Worm (Caenorhabditis elegans): Measurements from ENCODE around the gene F16B4.4.
"Not testable (repeated sequence)": the region's sequence is repeated elsewhere in the genome, so short reads cannot be mapped to it uniquely, and the experiment has no call there.

DNA sequence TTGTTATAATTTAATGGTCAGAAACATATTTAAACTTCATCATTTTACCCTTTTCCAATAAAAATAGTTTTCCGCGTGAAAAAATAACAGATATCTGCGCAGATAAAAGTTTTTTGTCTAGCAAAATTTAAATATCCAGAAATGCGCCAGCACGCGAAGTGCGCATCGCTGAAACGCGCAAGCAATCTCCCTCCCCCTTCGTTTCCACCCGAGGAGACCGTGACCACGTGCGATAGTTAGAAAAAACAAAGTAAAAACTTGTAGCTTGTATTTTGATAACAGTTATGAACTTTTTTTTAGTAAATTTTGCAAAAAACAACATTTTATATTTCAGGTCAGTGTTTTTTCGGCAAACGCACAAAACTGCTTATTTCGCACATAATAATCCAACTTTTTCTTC is 5.3 kb downstream of the F16B4.4 start:
- TF ChIP-seq aly-2 (tag; optimal IDR thresholded peaks at IDR 0.05); ceh-82 (tag; optimal IDR thresholded peaks at IDR 0.05); php-3 (GFP tag; IDR thresholded peaks at IDR 0.05); T26A8.4 (GFP tag; IDR thresholded peaks at IDR 0.05); unc-62 (GFP tag; optimal IDR thresholded peaks at IDR 0.05 in 1 of 2); unc-62 (tag; optimal IDR thresholded peaks at IDR 0.05); nhr-25 (tag; optimal IDR thresholded peaks at IDR 0.05; ENCODE audit: borderline replicate concordance, insufficient read depth); tag-97 (GFP tag; IDR thresholded peaks at IDR 0.05); lin-15B (tag; optimal IDR thresholded peaks at IDR 0.05); skn-1 (tag; optimal IDR thresholded peaks at IDR 0.05); fkh-10 (GFP tag; optimal IDR thresholded peaks at IDR 0.05); lim-7 (GFP tag; IDR thresholded peaks at IDR 0.05); nhr-28 (tag; optimal IDR thresholded peaks at IDR 0.05); nhr-237 (tag; optimal IDR thresholded peaks at IDR 0.05): not testable (repeated sequence)

Measured in whole organism, L4 larva.